Worm (Caenorhabditis elegans) whole organism, late embryonic: ENCODE measurements around the gene col-185.

ENCODE experiments used
- C38D4.7 ChIP-seq: fragments of 200-800 bp; sonication (Bioruptor generic); optimal IDR thresholded peaks from 2 replicates; lab custom pipeline; 2018; ENCODE audit warnings: mild to moderate bottlenecking, missing genetic modification characterization, moderate library complexity, missing compliant biosample characterization
- K02D7.2 ChIP-seq: sonication (generic microtip); optimal IDR thresholded peaks from 2 replicates; lab custom pipeline; 2017; ENCODE audit warnings: mild to moderate bottlenecking, missing genetic modification characterization, missing compliant biosample characterization
- ama-1 ChIP-seq: fragments of 150-350 bp; optimal IDR thresholded peaks from 2 replicates; lab custom pipeline; 2014
- ceh-14 ChIP-seq: sonication (generic microtip); optimal IDR thresholded peaks from 2 replicates; lab custom pipeline; 2016; ENCODE audit warnings: missing genotype, missing genetic modification characterization, missing compliant biosample characterization
- ceh-19 ChIP-seq: fragments of 200-800 bp; sonication (Bioruptor generic); optimal IDR thresholded peaks from 2 replicates; lab custom pipeline; 2018; ENCODE audit warnings: mild to moderate bottlenecking, missing genetic modification characterization, missing compliant biosample characterization
- ceh-2 ChIP-seq: sonication (generic microtip); optimal IDR thresholded peaks from 2 replicates; lab custom pipeline; 2016; ENCODE audit warnings: missing genotype, missing genetic modification characterization, missing compliant biosample characterization
- ceh-24 ChIP-seq: sonication (generic microtip); optimal IDR thresholded peaks from 2 replicates; lab custom pipeline; 2016; ENCODE audit warnings: mild to moderate bottlenecking, missing genetic modification characterization, missing compliant biosample characterization
- ceh-30 ChIP-seq: fragments of 150-350 bp; optimal IDR thresholded peaks from 2 replicates; lab custom pipeline; 2014; ENCODE audit warnings: missing biosample characterization, missing genetic modification characterization
- ceh-31 ChIP-seq: sonication (generic microtip); optimal IDR thresholded peaks from 2 replicates; lab custom pipeline; 2016; ENCODE audit warnings: missing genetic modification characterization, missing compliant biosample characterization
- ceh-45 ChIP-seq: fragments of 200-800 bp; sonication (Bioruptor generic); IDR thresholded peaks from 2 replicates; pipeline ENCODE4 v1.3.6; 2022; ENCODE audit warnings: missing genetic modification reagents, missing genetic modification characterization, missing compliant biosample characterization
- ceh-48 ChIP-seq: sonication (generic microtip); optimal IDR thresholded peaks from 2 replicates; lab custom pipeline; 2016; ENCODE audit warnings: missing genetic modification characterization, inconsistent platforms, missing compliant biosample characterization
- ceh-9 ChIP-seq: sonication (generic microtip); optimal IDR thresholded peaks from 2 replicates; lab custom pipeline; 2016; ENCODE audit warnings: mild to moderate bottlenecking, missing genetic modification characterization, inconsistent platforms, missing compliant biosample characterization
- che-1 ChIP-seq: sonication (generic microtip); optimal IDR thresholded peaks from 2 replicates; lab custom pipeline; 2016; ENCODE audit warnings: mild to moderate bottlenecking, missing genetic modification characterization, missing compliant biosample characterization
- elt-4 ChIP-seq: sonication (generic microtip); optimal IDR thresholded peaks from 2 replicates; lab custom pipeline; 2016; ENCODE audit warnings: missing genetic modification characterization, missing compliant biosample characterization
- ets-4 ChIP-seq: sonication (generic microtip); optimal IDR thresholded peaks from 2 replicates; lab custom pipeline; 2016; ENCODE audit warnings: missing genetic modification characterization, missing compliant biosample characterization
- fax-1 ChIP-seq: sonication (generic microtip); optimal IDR thresholded peaks from 2 replicates; lab custom pipeline; 2016; ENCODE audit warnings: missing genotype, missing genetic modification characterization, missing compliant biosample characterization
- fkh-10 ChIP-seq: fragments of 150-350 bp; optimal IDR thresholded peaks from 2 replicates; lab custom pipeline; 2014; ENCODE audit warnings: missing biosample characterization, missing genetic modification reagents, missing genetic modification characterization
- hlh-13 ChIP-seq: fragments of 200-800 bp; sonication (Bioruptor generic); optimal IDR thresholded peaks from 2 replicates; lab custom pipeline; 2018; ENCODE audit warnings: mild to moderate bottlenecking, missing genetic modification characterization, missing compliant biosample characterization
- npax-4 ChIP-seq: sonication (generic microtip); optimal IDR thresholded peaks from 2 replicates; lab custom pipeline; 2016; ENCODE audit warnings: missing genetic modification characterization, missing compliant biosample characterization
- pha-2 ChIP-seq: sonication (generic microtip); optimal IDR thresholded peaks from 2 replicates; lab custom pipeline; 2017; ENCODE audit warnings: mild to moderate bottlenecking, missing genetic modification characterization, missing compliant biosample characterization
- pqm-1 ChIP-seq: sonication (generic microtip); optimal IDR thresholded peaks from 2 replicates; lab custom pipeline; 2016; ENCODE audit warnings: missing genetic modification characterization, missing compliant biosample characterization
- pros-1 ChIP-seq: fragments of 150-350 bp; optimal IDR thresholded peaks from 2 replicates; lab custom pipeline; 2014; ENCODE audit warnings: missing biosample characterization, missing genetic modification reagents, missing genetic modification characterization
- ref-2 ChIP-seq: sonication (generic microtip); optimal IDR thresholded peaks from 2 replicates; lab custom pipeline; 2016; ENCODE audit warnings: missing genetic modification characterization, missing compliant biosample characterization
- rnt-1 ChIP-seq: sonication (generic microtip); optimal IDR thresholded peaks from 2 replicates; lab custom pipeline; 2016; ENCODE audit warnings: missing genetic modification characterization, missing compliant biosample characterization
- sdc-2 ChIP-seq: sonication (generic microtip); optimal IDR thresholded peaks from 2 replicates; lab custom pipeline; 2016; ENCODE audit warnings: missing genotype, missing genetic modification characterization, missing compliant biosample characterization
- sox-4 ChIP-seq: sonication (generic microtip); optimal IDR thresholded peaks from 2 replicates; lab custom pipeline; 2017; ENCODE audit warnings: mild to moderate bottlenecking, missing genetic modification characterization, inconsistent platforms, missing compliant biosample characterization
- tbx-2 ChIP-seq: sonication (generic microtip); optimal IDR thresholded peaks from 2 replicates; lab custom pipeline; 2016; ENCODE audit warnings: missing genetic modification characterization, missing compliant biosample characterization
- ttx-3 ChIP-seq: sonication (generic microtip); optimal IDR thresholded peaks from 2 replicates; lab custom pipeline; 2016; ENCODE audit warnings: missing genetic modification reagents, missing genetic modification characterization, missing compliant biosample characterization
- unc-55 ChIP-seq: sonication (generic microtip); optimal IDR thresholded peaks from 2 replicates; lab custom pipeline; 2017; ENCODE audit warnings: missing biosample characterization, missing genetic modification reagents, missing genetic modification characterization

Gene col-185

DNA sequence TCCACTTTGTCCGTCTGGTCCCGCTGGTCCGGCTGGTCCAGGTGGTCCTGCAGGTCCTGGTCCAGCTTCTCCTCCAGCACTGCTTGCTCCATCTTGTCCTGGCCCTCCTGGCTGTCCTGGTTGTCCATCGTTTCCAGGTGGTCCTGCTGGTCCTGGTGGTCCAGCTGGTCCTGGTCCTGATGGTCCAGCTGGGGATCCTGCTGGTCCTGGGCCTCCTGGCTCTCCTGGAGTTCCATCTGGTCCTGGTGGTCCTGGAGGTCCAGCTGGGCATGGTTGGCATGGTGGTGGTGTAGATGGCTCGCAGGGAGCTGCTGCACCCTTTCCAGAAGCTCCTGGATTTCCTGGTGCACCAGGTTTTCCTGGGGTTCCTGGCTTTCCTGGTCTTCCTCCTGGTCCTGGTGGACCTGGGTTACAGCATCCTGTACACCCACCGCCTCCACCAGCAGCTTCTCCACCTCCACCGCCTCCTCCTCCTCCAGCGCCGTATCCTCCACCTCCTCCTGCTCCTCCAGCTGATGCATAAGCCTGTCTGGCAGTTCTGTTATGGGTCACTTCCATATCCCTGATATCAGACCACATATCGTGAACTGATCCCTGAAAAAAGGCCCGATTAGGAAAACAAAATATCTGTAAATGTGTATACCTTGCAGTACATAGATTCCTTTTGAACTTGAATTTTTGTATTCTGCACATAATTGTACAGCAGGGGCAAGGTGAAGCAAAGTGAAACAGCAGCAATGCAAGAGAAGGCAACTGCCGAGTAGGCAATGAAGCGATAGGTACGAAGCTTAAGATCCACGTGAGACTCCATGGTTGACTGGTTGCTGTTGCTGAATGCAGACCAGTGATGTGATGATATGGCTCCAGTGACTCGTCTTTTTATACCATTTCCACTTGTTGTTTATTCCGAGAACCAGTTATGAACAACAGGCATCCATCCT is 43.7 kb downstream of the col-185 start, which contains the start of gene col-183:
Gene col-183 (minus strand): TSS at position 839 of the 941 bp plus-strand sequence.
- TF ChIP-seq ref-2 (tag; lab: Kevin White, UChicago), result no peak
- TF ChIP-seq C38D4.7 (GFP tag; lab: Kevin White, UChicago), result no peak
- TF ChIP-seq fkh-10 (GFP tag; lab: Kevin White, UChicago), result no peak
- TF ChIP-seq ama-1 (lab: Kevin White, UChicago), result no peak
- TF ChIP-seq fax-1 (tag; lab: Kevin White, UChicago), result no peak
- no peak for TF ChIP-seq ceh-48 (tag; lab: Kevin White, UChicago)
- no peak for TF ChIP-seq tbx-2 (tag; lab: Kevin White, UChicago)
- no peak for TF ChIP-seq npax-4 (tag; lab: Kevin White, UChicago)
- peak; percentile 33 for TF ChIP-seq ceh-9 (tag; lab: Kevin White, UChicago)
- peak; percentile 71 for TF ChIP-seq elt-4
- TF ChIP-seq rnt-1, result no peak
- TF ChIP-seq pros-1, result no peak
- TF ChIP-seq, all 69 proteins: peak for 2

DNA sequence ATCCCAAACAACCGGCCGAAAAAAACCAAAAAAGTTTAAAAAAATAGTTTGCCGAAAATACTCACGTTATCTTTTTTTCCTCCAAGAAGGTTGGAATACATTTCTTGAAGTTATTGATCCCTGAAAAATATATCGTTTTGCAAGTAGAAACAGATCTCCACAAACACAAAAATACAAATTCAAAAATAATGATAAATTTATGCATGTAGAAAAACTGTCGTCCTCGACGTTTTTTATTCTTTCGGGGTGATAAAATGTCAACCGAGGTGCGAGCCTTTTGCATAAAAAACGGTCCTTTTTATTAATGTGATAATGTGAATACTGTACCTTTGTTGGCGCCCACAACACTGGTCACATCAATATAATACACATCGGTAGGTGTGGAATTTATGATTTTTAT is 47.1 kb downstream of the col-185 start, which contains the start of gene F02D10.2:
Gene F02D10.2 (minus strand): TSS at position 101 of the 400 bp plus-strand sequence.
- TF ChIP-seq sdc-2 (tag; lab: Kevin White, UChicago) (no peak), unc-55 (no peak), hlh-13 (GFP tag; lab: Kevin White, UChicago) (no peak), pha-2 (tag; lab: Kevin White, UChicago) (no peak), sox-4 (tag; lab: Kevin White, UChicago) (no peak), ceh-19 (GFP tag; lab: Kevin White, UChicago) (no peak), ceh-31 (tag; lab: Kevin White, UChicago) (no peak), K02D7.2 (tag; lab: Kevin White, UChicago) (no peak), ttx-3 (tag; lab: Kevin White, UChicago) (no peak), ceh-9 (tag; lab: Kevin White, UChicago) (no peak), ceh-30 (tag; lab: Kevin White, UChicago) (no peak), C38D4.7 (GFP tag; lab: Kevin White, UChicago) (no peak), ets-4 (tag; lab: Kevin White, UChicago) (no peak), ceh-45 (GFP tag; lab: Robert Waterston, UW) (no peak), ceh-14 (tag; lab: Kevin White, UChicago) (no peak), pqm-1 (tag; lab: Kevin White, UChicago) (no peak)

DNA sequence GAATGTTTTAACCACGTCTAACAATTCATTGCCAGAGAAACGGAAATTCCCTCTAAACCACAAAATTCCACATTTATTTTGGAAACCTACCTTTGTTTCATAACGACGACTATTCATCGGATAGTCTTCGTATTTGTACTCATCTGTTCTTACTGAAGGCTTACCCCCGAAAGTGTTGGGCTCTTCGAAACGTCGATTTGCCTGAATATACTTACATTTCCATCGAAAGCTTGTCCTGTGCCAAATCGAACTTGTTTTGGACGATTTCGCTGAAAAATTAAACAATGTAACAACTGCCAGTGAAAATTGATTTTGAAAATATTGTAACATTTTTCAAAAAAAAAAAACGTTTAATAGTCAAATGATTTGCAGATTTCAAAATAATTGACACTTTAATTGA is 48.4 kb downstream of the col-185 start, which contains the start of gene F02D10.3:
Gene F02D10.3 (minus strand): TSS at position 101 of the 400 bp plus-strand sequence.
- TF ChIP-seq che-1 (tag; lab: Kevin White, UChicago) (no peak), ceh-24 (tag; lab: Kevin White, UChicago) (no peak), ceh-2 (tag; lab: Kevin White, UChicago) (no peak), ceh-45 (GFP tag; lab: Robert Waterston, UW) (no peak)
- TF ChIP-seq, all 69 proteins: peak for 0
